Worm (Caenorhabditis elegans) whole organism, L4/young adult: Measurements from ENCODE around the gene gcy-23.

Source experiments
- W03F9.2 ChIP-seq: fragments of 150-350 bp; optimal IDR thresholded peaks from 2 replicates; lab custom pipeline; 2014; ENCODE audit warnings: missing biosample characterization, missing genetic modification characterization
- dao-5 ChIP-seq: sonication (generic microtip); optimal IDR thresholded peaks from 2 replicates; lab custom pipeline; 2016; ENCODE audit warnings: missing genotype, missing genetic modification characterization, moderate library complexity, missing compliant biosample characterization
- him-1 ChIP-seq: sonication (generic microtip); optimal IDR thresholded peaks from 2 replicates; lab custom pipeline; 2016; ENCODE audit warnings: missing genotype, missing genetic modification reagents, missing genetic modification characterization, missing compliant biosample characterization

DNA sequence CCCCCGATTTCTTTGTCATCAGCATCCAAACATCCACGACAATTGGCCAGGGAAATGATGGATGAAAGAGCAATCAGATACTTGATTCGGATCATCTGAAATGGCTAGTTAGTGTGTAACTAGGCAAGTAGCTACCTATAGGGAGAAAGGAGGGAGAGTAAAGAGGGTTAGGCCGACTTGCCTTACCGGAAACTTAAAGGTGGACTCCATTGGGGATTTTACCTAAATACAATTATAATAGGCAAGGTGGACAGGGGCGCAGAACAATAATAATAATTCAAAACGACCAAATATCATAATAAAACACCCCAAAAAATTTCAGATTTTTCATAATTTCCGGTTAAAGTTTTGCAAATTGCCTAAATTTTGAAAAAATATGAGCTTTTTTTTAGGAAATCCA lies 21.6 kb downstream of the gcy-23 start, which contains the start of gene clec-173:
- TF ChIP-seq him-1 (tag; lab: Kevin White, UChicago) (no peak), W03F9.2 (tag; lab: Kevin White, UChicago) (no peak), dao-5 (no peak)
